Worm (Caenorhabditis elegans) whole organism, midembryonic: ENCODE data around the gene Y46G5A.14.

Experiments used
- cog-1 ChIP-seq: sonication (generic microtip); optimal IDR thresholded peaks from 2 replicates; lab custom pipeline; 2016; ENCODE audit warnings: missing genetic modification characterization, missing compliant biosample characterization
- flt-1 ChIP-seq: fragments of 200-800 bp; sonication (Bioruptor generic); IDR thresholded peaks from 2 replicates; pipeline ENCODE4 v1.3.6; 2022; ENCODE audit warnings: missing genetic modification characterization, missing compliant biosample characterization
- klf-2 ChIP-seq: fragments of 200-800 bp; sonication (Bioruptor generic); conservative IDR thresholded peaks from 2 replicates; pipeline ENCODE4 v1.3.6; 2022; ENCODE audit warnings: missing genetic modification reagents, missing genetic modification characterization, missing compliant biosample characterization
- med-1 ChIP-seq: sonication (generic microtip); optimal IDR thresholded peaks from 2 replicates; lab custom pipeline; 2017; ENCODE audit warnings: missing genetic modification characterization, mild to moderate bottlenecking, missing compliant biosample characterization, antibody characterized with exemption, missing genetic modification reagents; ENCODE audit not compliant: insufficient read depth
- ref-1 ChIP-seq: fragments of 200-800 bp; sonication (Bioruptor generic); conservative IDR thresholded peaks from 2 replicates; pipeline ENCODE4 v1.3.6; 2022; ENCODE audit warnings: missing genetic modification reagents, missing genetic modification characterization, missing compliant biosample characterization
- tab-1 ChIP-seq: fragments of 200-800 bp; sonication (Bioruptor generic); IDR thresholded peaks from 2 replicates; pipeline ENCODE4 v1.3.6; 2022; ENCODE audit warnings: missing genetic modification characterization, missing compliant biosample characterization
- ztf-23 ChIP-seq: fragments of 200-800 bp; sonication (Bioruptor generic); IDR thresholded peaks from 2 replicates; pipeline ENCODE4 v1.3.6; 2022; ENCODE audit warnings: missing genetic modification reagents, missing genetic modification characterization, missing compliant biosample characterization
- ztf-29 ChIP-seq: fragments of 200-800 bp; sonication (Bioruptor generic); IDR thresholded peaks from 2 replicates; pipeline ENCODE4 v1.3.6; 2022; ENCODE audit warnings: missing genetic modification reagents, missing genetic modification characterization, missing compliant biosample characterization

- TF ChIP-seq flt-1 (GFP tag; lab: Robert Waterston, UW) = no peak
- no peak for TF ChIP-seq cog-1 (tag; lab: Kevin White, UChicago)
- TF ChIP-seq ztf-23 (GFP tag; lab: Robert Waterston, UW) = no peak
- no peak for TF ChIP-seq med-1
- TF ChIP-seq klf-2 (GFP tag; lab: Robert Waterston, UW) = no peak
- no peak for TF ChIP-seq ztf-29 (GFP tag; lab: Robert Waterston, UW)
- no peak for TF ChIP-seq ref-1 (GFP tag; lab: Robert Waterston, UW)
- TF ChIP-seq tab-1 (GFP tag; lab: Robert Waterston, UW) = no peak
Measured at ce11 chrII:12785391-12785790, 10.9 kb downstream of the Y46G5A.14 start, which contains the start of gene Y46G5A.15.
